Fruit fly (Drosophila melanogaster) whole organism, prepupa: ENCODE measurements around the gene Sulf1.
A peak's percentile ranks its signal among the peaks of the same experiment; 100 is the strongest.

ENCODE experiments used
- Blimp-1 ChIP-seq: fragments of 200-800 bp; sonication (Bioruptor generic); optimal IDR thresholded peaks from 3 replicates; lab custom pipeline; 2017; ENCODE audit warnings: missing biosample characterization, missing genetic modification characterization, mild to moderate bottlenecking, moderate library complexity, missing genetic modification reagents
- CG10631 ChIP-seq: fragments of 200-800 bp; sonication (Bioruptor generic); optimal IDR thresholded peaks from 2 replicates; lab custom pipeline; 2016; ENCODE audit warnings: missing biosample characterization, missing genetic modification characterization
- CG10669 ChIP-seq: fragments of 200-800 bp; sonication (Bioruptor generic); optimal IDR thresholded peaks from 3 replicates; lab custom pipeline; 2018; ENCODE audit warnings: missing biosample characterization, mild to moderate bottlenecking, missing genetic modification characterization, moderate library complexity
- CG15336 ChIP-seq: fragments of 200-800 bp; sonication (Bioruptor generic); IDR thresholded peaks from 2 replicates; pipeline ENCODE4 v1.3.6; 2022; ENCODE audit warnings: missing biosample characterization, missing genetic modification characterization
- CG1621 ChIP-seq: fragments of 200-800 bp; sonication (Bioruptor generic); optimal IDR thresholded peaks from 3 replicates; lab custom pipeline; 2018; ENCODE audit warnings: missing biosample characterization, mild to moderate bottlenecking, missing genetic modification characterization
- CG16779 ChIP-seq: fragments of 200-800 bp; sonication (Bioruptor generic); optimal IDR thresholded peaks from 3 replicates; lab custom pipeline; 2017; ENCODE audit warnings: missing biosample characterization, mild to moderate bottlenecking, missing genetic modification characterization
- CG3032 ChIP-seq: fragments of 200-800 bp; optimal IDR thresholded peaks from 2 replicates; lab custom pipeline; 2019; ENCODE audit warnings: missing biosample characterization, mild to moderate bottlenecking, missing genetic modification characterization, moderate library complexity
- CG31627 ChIP-seq: fragments of 200-800 bp; sonication (Bioruptor generic); optimal IDR thresholded peaks from 3 replicates; lab custom pipeline; 2016; ENCODE audit warnings: missing biosample characterization, missing genetic modification characterization
- CG4318 ChIP-seq: fragments of 200-800 bp; sonication (Bioruptor generic); optimal IDR thresholded peaks from 3 replicates; lab custom pipeline; 2017; ENCODE audit warnings: missing biosample characterization, mild to moderate bottlenecking, missing genetic modification characterization
- CG6163 ChIP-seq: fragments of 200-800 bp; sonication (Bioruptor generic); IDR thresholded peaks from 3 replicates; pipeline ENCODE4 v1.3.6; 2022; ENCODE audit warnings: missing biosample characterization, missing genetic modification characterization
- CG6276 ChIP-seq: fragments of 200-800 bp; sonication (Bioruptor generic); optimal IDR thresholded peaks from 2 replicates; lab custom pipeline; 2017; ENCODE audit warnings: missing biosample characterization, mild to moderate bottlenecking, missing genetic modification characterization
- CG6792 ChIP-seq: fragments of 200-800 bp; sonication (Bioruptor generic); optimal IDR thresholded peaks from 3 replicates; lab custom pipeline; 2016; ENCODE audit warnings: missing biosample characterization, missing genetic modification characterization
- CG6808 ChIP-seq: fragments of 200-800 bp; sonication (Bioruptor generic); optimal IDR thresholded peaks from 3 replicates; lab custom pipeline; 2017; ENCODE audit warnings: missing biosample characterization, missing genetic modification characterization, mild to moderate bottlenecking, moderate library complexity, missing genetic modification reagents
- CG6854 ChIP-seq: fragments of 200-800 bp; sonication (Bioruptor generic); optimal IDR thresholded peaks from 2 replicates; lab custom pipeline; 2017; ENCODE audit warnings: missing biosample characterization, mild to moderate bottlenecking, missing genetic modification characterization
- CG7368 ChIP-seq: fragments of 200-800 bp; sonication (Bioruptor generic); optimal IDR thresholded peaks from 3 replicates; lab custom pipeline; 2016; ENCODE audit warnings: missing biosample characterization, missing genetic modification characterization
- CG8319 ChIP-seq: fragments of 200-800 bp; sonication (Bioruptor generic); optimal IDR thresholded peaks from 3 replicates; lab custom pipeline; 2016; ENCODE audit warnings: missing biosample characterization, missing genetic modification characterization
- CG8632 ChIP-seq: fragments of 200-800 bp; sonication (Bioruptor generic); optimal IDR thresholded peaks from 3 replicates; lab custom pipeline; 2016; ENCODE audit warnings: missing biosample characterization, missing genetic modification characterization
- CG9139 ChIP-seq: fragments of 200-800 bp; sonication (Bioruptor generic); optimal IDR thresholded peaks from 3 replicates; lab custom pipeline; 2017; ENCODE audit warnings: missing biosample characterization, mild to moderate bottlenecking, missing genetic modification characterization
- Eip75B ChIP-seq: fragments of 200-800 bp; sonication (Bioruptor generic); optimal IDR thresholded peaks from 3 replicates; lab custom pipeline; 2016; ENCODE audit warnings: missing biosample characterization, missing genetic modification characterization
- Eip78C ChIP-seq: fragments of 200-800 bp; sonication (Bioruptor generic); peaks from one replicate; lab custom pipeline; 2016; ENCODE audit warnings: missing biosample characterization, missing genetic modification characterization
- Eip93F ChIP-seq: fragments of 200-800 bp; sonication (Bioruptor generic); optimal IDR thresholded peaks from 2 replicates; lab custom pipeline; 2016; ENCODE audit warnings: missing biosample characterization, mild to moderate bottlenecking, missing genetic modification characterization
- Ets21C ChIP-seq: fragments of 200-800 bp; sonication (Bioruptor generic); optimal IDR thresholded peaks from 3 replicates; lab custom pipeline; 2016; ENCODE audit warnings: missing biosample characterization, missing genetic modification characterization
- Hr38 ChIP-seq: sonication (Bioruptor generic); optimal IDR thresholded peaks from 2 replicates; lab custom pipeline; 2016; ENCODE audit warnings: missing biosample characterization, missing genetic modification characterization
- Hr4 ChIP-seq: fragments of 200-800 bp; sonication (Bioruptor generic); optimal IDR thresholded peaks from 3 replicates; lab custom pipeline; 2016; ENCODE audit warnings: missing biosample characterization, missing genetic modification characterization
- Lpt ChIP-seq: fragments of 200-800 bp; sonication (Bioruptor generic); optimal IDR thresholded peaks from 3 replicates; lab custom pipeline; 2016; ENCODE audit warnings: missing biosample characterization, missing genetic modification characterization
- Met ChIP-seq: fragments of 200-800 bp; sonication (Bioruptor generic); optimal IDR thresholded peaks from 3 replicates; lab custom pipeline; 2016; ENCODE audit warnings: missing biosample characterization, missing genetic modification characterization
- Sox14 ChIP-seq: fragments of 200-800 bp; sonication (Bioruptor generic); optimal IDR thresholded peaks from 3 replicates; lab custom pipeline; 2016; ENCODE audit warnings: missing biosample characterization, missing genetic modification characterization
- Sox15 ChIP-seq: fragments of 200-800 bp; sonication (Bioruptor generic); optimal IDR thresholded peaks from 3 replicates; lab custom pipeline; 2016; ENCODE audit warnings: missing biosample characterization, missing genetic modification characterization
- achi ChIP-seq: fragments of 200-800 bp; sonication (Bioruptor generic); optimal IDR thresholded peaks from 3 replicates; lab custom pipeline; 2016; ENCODE audit warnings: missing biosample characterization, missing genetic modification characterization
- acj6 ChIP-seq: fragments of 200-800 bp; sonication (Bioruptor generic); optimal IDR thresholded peaks from 3 replicates; lab custom pipeline; 2016; ENCODE audit warnings: missing biosample characterization, missing genetic modification characterization
- cyc ChIP-seq: fragments of 200-800 bp; sonication (Bioruptor generic); optimal IDR thresholded peaks from 3 replicates; lab custom pipeline; 2016; ENCODE audit warnings: missing biosample characterization, missing genetic modification characterization
- dsx ChIP-seq: fragments of 200-800 bp; optimal IDR thresholded peaks from 3 replicates; lab custom pipeline; 2019; ENCODE audit warnings: missing biosample characterization, mild to moderate bottlenecking, missing genetic modification characterization, moderate library complexity; ENCODE audit not compliant: poor library complexity, severe bottlenecking
- eg ChIP-seq: fragments of 200-800 bp; sonication (Bioruptor generic); IDR thresholded peaks from 3 replicates; pipeline ENCODE4 v1.3.6; 2022; ENCODE audit warnings: missing biosample characterization, missing genetic modification characterization
- esn ChIP-seq: fragments of 200-800 bp; sonication (Bioruptor generic); optimal IDR thresholded peaks from 2 replicates; lab custom pipeline; 2016; ENCODE audit warnings: missing biosample characterization, mild to moderate bottlenecking, missing genetic modification characterization, moderate library complexity
- fd85E ChIP-seq: fragments of 200-800 bp; sonication (Bioruptor generic); optimal IDR thresholded peaks from 3 replicates; lab custom pipeline; 2016; ENCODE audit warnings: missing biosample characterization, missing genetic modification characterization
- lz ChIP-seq: fragments of 200-800 bp; sonication (Bioruptor generic); optimal IDR thresholded peaks from 3 replicates; lab custom pipeline; 2016; ENCODE audit warnings: missing biosample characterization, missing genetic modification characterization
- net ChIP-seq: fragments of 200-800 bp; sonication (Bioruptor generic); optimal IDR thresholded peaks from 3 replicates; lab custom pipeline; 2016; ENCODE audit warnings: missing biosample characterization, missing genetic modification characterization
- pdm3 ChIP-seq: fragments of 200-800 bp; sonication (Bioruptor generic); optimal IDR thresholded peaks from 3 replicates; lab custom pipeline; 2016; ENCODE audit warnings: missing biosample characterization, missing genetic modification characterization
- salr ChIP-seq, 2 experiments: fragments of 200-800 bp; sonication (Bioruptor generic); optimal IDR thresholded peaks; 3 replicates each; lab custom pipeline; 2016 to 2018; ENCODE audit warnings: missing biosample characterization in 2 of 2, missing genetic modification characterization in 2 of 2, mild to moderate bottlenecking in 1 of 2
- spab ChIP-seq: fragments of 200-800 bp; sonication (Bioruptor generic); optimal IDR thresholded peaks from 2 replicates; lab custom pipeline; 2017; ENCODE audit warnings: missing biosample characterization, mild to moderate bottlenecking, missing genetic modification characterization, missing genetic modification reagents
- ss ChIP-seq, 2 experiments: fragments of 200-800 bp; sonication (Bioruptor generic); optimal IDR thresholded peaks; 2 replicates in 1 of 2; 3 replicates in 1 of 2; lab custom pipeline; 2017 to 2018; ENCODE audit warnings: mild to moderate bottlenecking in 2 of 2, missing biosample characterization in 2 of 2, missing genetic modification characterization in 2 of 2, moderate library complexity in 1 of 2
- svp ChIP-seq: fragments of 200-800 bp; sonication (Bioruptor generic); peaks from one replicate; lab custom pipeline; 2016; ENCODE audit warnings: missing biosample characterization, missing genetic modification characterization
- topi ChIP-seq: fragments of 200-800 bp; sonication (Bioruptor generic); optimal IDR thresholded peaks from 3 replicates; lab custom pipeline; 2016; ENCODE audit warnings: missing biosample characterization, missing genetic modification characterization
- vri ChIP-seq: fragments of 200-800 bp; sonication (Bioruptor generic); optimal IDR thresholded peaks from 3 replicates; lab custom pipeline; 2016; ENCODE audit warnings: missing biosample characterization, mild to moderate bottlenecking, missing genetic modification characterization

Gene Sulf1

dm6 chr3R:16321538-16321937 is 17.8 kb downstream of the Sulf1 start, which contains the start of gene CG44044:
TSS of gene CG44044 (plus strand) at chr3R:16321838.
- no peak for TF ChIP-seq Sox15 (GFP tag; lab: Kevin White, UChicago)
- no peak for TF ChIP-seq pdm3
- no peak for TF ChIP-seq ss (GFP tag; optimal IDR thresholded peaks at IDR 0.05; lab: Kevin White, UChicago)
- TF ChIP-seq eg (GFP tag; lab: Robert Waterston, UW) = no peak
- TF ChIP-seq Hr38 (GFP tag; lab: Kevin White, UChicago) = no peak
- no peak for TF ChIP-seq CG6808 (GFP tag; lab: Kevin White, UChicago)

dm6 chr3R:16316747-16317146 is 22.6 kb downstream of the Sulf1 start:
- TF ChIP-seq salr (GFP tag; optimal IDR thresholded peaks at IDR 0.05; lab: Kevin White, UChicago) = no peak
- TF ChIP-seq CG6163 (GFP tag; lab: Robert Waterston, UW) = peak; percentile 37; the same call in 2 of the 3 replicates
- peak; percentile 77 for TF ChIP-seq Eip78C (GFP tag; lab: Kevin White, UChicago)
- TF ChIP-seq net (GFP tag; lab: Kevin White, UChicago) = no peak
- peak; percentile 15 to 95 for TF ChIP-seq ss (GFP tag; optimal IDR thresholded peaks at IDR 0.05; lab: Kevin White, UChicago)
- peak; percentile 8 for TF ChIP-seq CG9139 (GFP tag; lab: Kevin White, UChicago)
- peak; percentile 17 for TF ChIP-seq CG6808 (GFP tag; lab: Kevin White, UChicago)
- peak; percentile 36 for TF ChIP-seq CG1621 (tag; lab: Kevin White, UChicago)
- no peak for TF ChIP-seq Blimp-1 (GFP tag; lab: Kevin White, UChicago)
- TF ChIP-seq CG6854 (GFP tag; lab: Kevin White, UChicago) = peak; percentile 54
- TF ChIP-seq CG7368 = peak; percentile 27
- peak; percentile 53 for TF ChIP-seq dsx (GFP tag; lab: Kevin White, UChicago)
- TF ChIP-seq Eip75B (GFP tag; lab: Kevin White, UChicago) = peak; percentile 44

- TF ChIP-seq acj6 (no peak), Hr4 (no peak), svp (GFP tag; lab: Kevin White, UChicago) (no peak), Eip78C (GFP tag; lab: Kevin White, UChicago) (no peak)
Measured at dm6 chr3R:16310081-16310493, 29.3 kb downstream of the Sulf1 start.

dm6 chr3R:16309302-16310080 is 29.9 kb downstream of the Sulf1 start:
- TF ChIP-seq Lpt (GFP tag; lab: Kevin White, UChicago) (peak; percentile 5), achi (GFP tag; lab: Kevin White, UChicago) (no peak), CG7368 (peak; percentile 24), CG6276 (no peak), cyc (GFP tag; lab: Kevin White, UChicago) (peak; percentile 1), CG31627 (GFP tag; lab: Kevin White, UChicago) (peak; percentile 33), Eip93F (GFP tag; lab: Kevin White, UChicago) (no peak), topi (GFP tag; lab: Kevin White, UChicago) (peak; percentile 11), CG8319 (GFP tag; lab: Kevin White, UChicago) (peak; percentile 31), CG10631 (no peak), CG8632 (GFP tag; lab: Kevin White, UChicago) (no peak), CG4318 (GFP tag; lab: Kevin White, UChicago) (no peak), lz (GFP tag; lab: Kevin White, UChicago) (no peak), CG6808 (GFP tag; lab: Kevin White, UChicago) (peak; percentile 1), Ets21C (GFP tag; lab: Kevin White, UChicago) (no peak), vri (GFP tag; lab: Kevin White, UChicago) (peak; percentile 17), CG16779 (tag; lab: Kevin White, UChicago) (no peak), pdm3 (no peak), Met (GFP tag; lab: Kevin White, UChicago) (peak; percentile 48), fd85E (GFP tag; lab: Kevin White, UChicago) (no peak), esn (peak; percentile 45), Sox14 (GFP tag; lab: Kevin White, UChicago) (no peak), net (GFP tag; lab: Kevin White, UChicago) (peak; percentile 10), CG9139 (GFP tag; lab: Kevin White, UChicago) (no peak), CG15336 (GFP tag; lab: Robert Waterston, UW) (no peak), spab (GFP tag; lab: Kevin White, UChicago) (no peak), CG10669 (no peak), CG6792 (GFP tag; lab: Kevin White, UChicago) (no peak), CG3032 (tag; lab: Kevin White, UChicago) (no peak)
